Worm (Caenorhabditis elegans) whole organism, L4/young adult: Measurements from ENCODE around the gene cutl-26.

Source experiments
- W03F9.2 ChIP-seq: fragments of 150-350 bp; optimal IDR thresholded peaks from 2 replicates; lab custom pipeline; 2014; ENCODE audit warnings: missing biosample characterization, missing genetic modification characterization
- dao-5 ChIP-seq: sonication (generic microtip); optimal IDR thresholded peaks from 2 replicates; lab custom pipeline; 2016; ENCODE audit warnings: missing genotype, missing genetic modification characterization, moderate library complexity, missing compliant biosample characterization
- him-1 ChIP-seq: sonication (generic microtip); optimal IDR thresholded peaks from 2 replicates; lab custom pipeline; 2016; ENCODE audit warnings: missing genotype, missing genetic modification reagents, missing genetic modification characterization, missing compliant biosample characterization

- TF ChIP-seq him-1 (tag; lab: Kevin White, UChicago) (no peak), dao-5 (tag; lab: Kevin White, UChicago) (no peak), W03F9.2 (no peak)
Measured at ce11 chrIV:653138-653848, 54.2 kb downstream of the cutl-26 start, which contains the start of gene K11H12.1.
